Fruit fly (Drosophila melanogaster): ENCODE data around the gene spz5.

- TF ChIP-seq Hr96 (GFP tag; optimal IDR thresholded peaks at IDR 0.05) (no peak), CG5204 (GFP tag; optimal IDR thresholded peaks at IDR 0.05) (no peak), kay (GFP tag; ENCODE audit: borderline replicate concordance) (no peak), cnc (optimal IDR thresholded peaks at IDR 0.05) (no peak), CG1620 (GFP tag; optimal IDR thresholded peaks at IDR 0.05) (no peak), Crg-1 (GFP tag; optimal IDR thresholded peaks at IDR 0.05) (no peak), toe (GFP tag; optimal IDR thresholded peaks at IDR 0.05) (no peak), CG11617 (GFP tag; optimal IDR thresholded peaks at IDR 0.05) (no peak), bab1 (GFP tag; optimal IDR thresholded peaks at IDR 0.05) (no peak)
These were observed 27.5 kb downstream of the spz5 start for dm6 chr3L:2864450-2864849.

Measured in whole organism, adult.